Worm (Caenorhabditis elegans) whole organism, L2 larva: ENCODE results near the gene oac-50.
A peak's percentile ranks its signal among the peaks of the same experiment; 100 is the strongest.

Source experiments
- C34F6.9 ChIP-seq: fragments of 150-350 bp; optimal IDR thresholded peaks from 2 replicates; lab custom pipeline; 2014; ENCODE audit warnings: missing biosample characterization, missing genetic modification characterization
- F13H6.1 ChIP-seq: sonication (generic microtip); optimal IDR thresholded peaks from 2 replicates; lab custom pipeline; 2016; ENCODE audit warnings: missing genetic modification characterization, missing compliant biosample characterization
- Y55F3AM.14 ChIP-seq: fragments of 200-800 bp; sonication (Bioruptor generic); optimal IDR thresholded peaks from 2 replicates; lab custom pipeline; 2018; ENCODE audit warnings: mild to moderate bottlenecking, missing genetic modification characterization, missing compliant biosample characterization
- ZK546.5 ChIP-seq: sonication (generic microtip); optimal IDR thresholded peaks from 2 replicates; lab custom pipeline; 2017; ENCODE audit warnings: missing biosample characterization, missing genetic modification characterization
- alr-1 ChIP-seq: fragments of 150-350 bp; optimal IDR thresholded peaks from 2 replicates; lab custom pipeline; 2014; ENCODE audit warnings: missing biosample characterization, missing genetic modification characterization
- aly-2 ChIP-seq: fragments of 150-350 bp; optimal IDR thresholded peaks from 2 replicates; lab custom pipeline; 2014; ENCODE audit warnings: missing biosample characterization, missing genetic modification characterization
- ama-1 ChIP-seq: fragments of 150-350 bp; optimal IDR thresholded peaks from 2 replicates; lab custom pipeline; 2018; ENCODE audit warnings: inconsistent platforms
- blmp-1 ChIP-seq: sonication (generic microtip); optimal IDR thresholded peaks from 2 replicates; lab custom pipeline; 2017; ENCODE audit warnings: missing genetic modification characterization, mild to moderate bottlenecking, missing compliant biosample characterization, antibody characterized with exemption, moderate library complexity; ENCODE audit not compliant: insufficient read depth
- ceh-16 ChIP-seq: fragments of 150-350 bp; optimal IDR thresholded peaks from 2 replicates; lab custom pipeline; 2014; ENCODE audit warnings: missing biosample characterization, missing genetic modification characterization
- ceh-82 ChIP-seq: fragments of 150-350 bp; optimal IDR thresholded peaks from 2 replicates; lab custom pipeline; 2014; ENCODE audit warnings: missing biosample characterization, missing genetic modification characterization
- crh-2 ChIP-seq: sonication (generic microtip); optimal IDR thresholded peaks from 2 replicates; lab custom pipeline; 2017; ENCODE audit warnings: missing biosample characterization, missing genetic modification characterization
- dmd-4 ChIP-seq: sonication (generic microtip); optimal IDR thresholded peaks from 2 replicates; lab custom pipeline; 2017; ENCODE audit warnings: missing biosample characterization, missing genetic modification characterization
- egl-27 ChIP-seq: sonication (generic microtip); optimal IDR thresholded peaks from 3 replicates; lab custom pipeline; 2017; ENCODE audit warnings: missing biosample characterization, missing genetic modification reagents, missing genetic modification characterization
- elt-3 ChIP-seq: sonication (generic microtip); optimal IDR thresholded peaks from 2 replicates; lab custom pipeline; 2017; ENCODE audit warnings: missing biosample characterization, missing genetic modification characterization
- fos-1 ChIP-seq: fragments of 150-350 bp; optimal IDR thresholded peaks from 2 replicates; lab custom pipeline; 2014; ENCODE audit warnings: missing biosample characterization, missing genetic modification characterization
- gmeb-1 ChIP-seq: fragments of 150-350 bp; optimal IDR thresholded peaks from 2 replicates; lab custom pipeline; 2014; ENCODE audit warnings: missing biosample characterization, missing genetic modification characterization
- lin-11 ChIP-seq: fragments of 150-350 bp; sonication (generic microtip); optimal IDR thresholded peaks from 2 replicates; lab custom pipeline; 2014; ENCODE audit warnings: missing biosample characterization, missing genetic modification characterization, inconsistent platforms, mixed read lengths
- lin-13 ChIP-seq: fragments of 150-350 bp; optimal IDR thresholded peaks from 2 replicates; lab custom pipeline; 2014; ENCODE audit warnings: missing biosample characterization, missing genetic modification reagents, missing genetic modification characterization
- lsy-2 ChIP-seq, 2 experiments: fragments of 150-350 bp in 1 of 2; sonication (generic microtip) in 1 of 2; optimal IDR thresholded peaks; 2 replicates each; lab custom pipeline; 2014 to 2017; ENCODE audit warnings: missing biosample characterization in 2 of 2, missing genetic modification characterization in 2 of 2
- mab-5 ChIP-seq: fragments of 150-350 bp; optimal IDR thresholded peaks from 2 replicates; lab custom pipeline; 2014; ENCODE audit warnings: missing biosample characterization, missing genetic modification characterization
- mbf-1 ChIP-seq: sonication (generic microtip); optimal IDR thresholded peaks from 2 replicates; lab custom pipeline; 2017; ENCODE audit warnings: missing biosample characterization, missing genetic modification characterization
- mdl-1 ChIP-seq, 2 experiments: fragments of 150-350 bp in 1 of 2; sonication (generic microtip) in 1 of 2; optimal IDR thresholded peaks; 2 replicates each; lab custom pipeline; 2017; ENCODE audit warnings: missing biosample characterization in 2 of 2, missing genetic modification characterization in 2 of 2
- nhr-10 ChIP-seq: sonication (generic microtip); optimal IDR thresholded peaks from 2 replicates; lab custom pipeline; 2017; ENCODE audit warnings: missing biosample characterization, missing genetic modification characterization
- nhr-11 ChIP-seq: fragments of 150-350 bp; optimal IDR thresholded peaks from 2 replicates; lab custom pipeline; 2014; ENCODE audit warnings: missing biosample characterization, missing genetic modification characterization
- nhr-12 ChIP-seq: fragments of 150-350 bp; optimal IDR thresholded peaks from 2 replicates; lab custom pipeline; 2014; ENCODE audit warnings: missing biosample characterization, missing genetic modification characterization
- nhr-129 ChIP-seq: fragments of 150-350 bp; optimal IDR thresholded peaks from 2 replicates; lab custom pipeline; 2014; ENCODE audit warnings: missing biosample characterization, missing genetic modification characterization
- nhr-21 ChIP-seq: fragments of 150-350 bp; optimal IDR thresholded peaks from 2 replicates; lab custom pipeline; 2014; ENCODE audit warnings: missing biosample characterization, missing genetic modification characterization
- nhr-237 ChIP-seq: fragments of 150-350 bp; optimal IDR thresholded peaks from 2 replicates; lab custom pipeline; 2014; ENCODE audit warnings: missing biosample characterization, missing genetic modification characterization
- nhr-25 ChIP-seq: fragments of 150-350 bp; sonication (generic microtip); optimal IDR thresholded peaks from 3 replicates; lab custom pipeline; 2014; ENCODE audit warnings: missing biosample characterization, missing genetic modification characterization
- nhr-6 ChIP-seq: fragments of 150-350 bp; optimal IDR thresholded peaks from 2 replicates; lab custom pipeline; 2014; ENCODE audit warnings: missing biosample characterization, missing genetic modification characterization
- peb-1 ChIP-seq: fragments of 150-350 bp; optimal IDR thresholded peaks from 2 replicates; lab custom pipeline; 2014; ENCODE audit warnings: missing biosample characterization, missing genetic modification characterization
- skn-1 ChIP-seq: sonication (generic microtip); optimal IDR thresholded peaks from 2 replicates; lab custom pipeline; 2017; ENCODE audit warnings: missing biosample characterization, missing genetic modification characterization
- sma-3 ChIP-seq: sonication (generic microtip); optimal IDR thresholded peaks from 2 replicates; lab custom pipeline; 2016; ENCODE audit warnings: missing genetic modification reagents, missing genetic modification characterization, missing compliant biosample characterization
- sma-9 ChIP-seq, 2 experiments: fragments of 150-350 bp in 1 of 2; sonication (generic microtip) in 1 of 2; optimal IDR thresholded peaks; 2 replicates each; lab custom pipeline; 2014 to 2016; ENCODE audit warnings: missing genetic modification characterization in 2 of 2, mild to moderate bottlenecking in 1 of 2, missing biosample characterization in 1 of 2, missing compliant biosample characterization in 1 of 2, missing genetic modification reagents in 1 of 2, moderate library complexity in 1 of 2
- snpc-4 ChIP-seq: fragments of 150-350 bp; optimal IDR thresholded peaks from 2 replicates; lab custom pipeline; 2014; ENCODE audit warnings: missing biosample characterization, missing genetic modification characterization
- unc-39 ChIP-seq: fragments of 150-350 bp; optimal IDR thresholded peaks from 2 replicates; lab custom pipeline; 2014; ENCODE audit warnings: missing biosample characterization, missing genetic modification characterization
- unc-55 ChIP-seq: fragments of 150-350 bp; sonication (generic microtip); optimal IDR thresholded peaks from 3 replicates; lab custom pipeline; 2014; ENCODE audit warnings: missing biosample characterization, missing genetic modification reagents, missing genetic modification characterization
- unc-62 ChIP-seq: fragments of 150-350 bp; optimal IDR thresholded peaks from 2 replicates; lab custom pipeline; 2014; ENCODE audit warnings: missing biosample characterization, missing genetic modification reagents, missing genetic modification characterization
- zag-1 ChIP-seq: fragments of 150-350 bp; optimal IDR thresholded peaks from 2 replicates; lab custom pipeline; 2014; ENCODE audit warnings: missing biosample characterization, missing genetic modification characterization
- ztf-1 ChIP-seq: fragments of 200-800 bp; sonication (Bioruptor generic); conservative IDR thresholded peaks from 2 replicates; pipeline ENCODE4 v1.3.6; 2022; ENCODE audit warnings: missing genetic modification characterization, missing compliant biosample characterization
- ztf-4 ChIP-seq: fragments of 150-350 bp; optimal IDR thresholded peaks from 2 replicates; lab custom pipeline; 2014; ENCODE audit warnings: missing biosample characterization, missing genetic modification characterization

Gene oac-50

DNA sequence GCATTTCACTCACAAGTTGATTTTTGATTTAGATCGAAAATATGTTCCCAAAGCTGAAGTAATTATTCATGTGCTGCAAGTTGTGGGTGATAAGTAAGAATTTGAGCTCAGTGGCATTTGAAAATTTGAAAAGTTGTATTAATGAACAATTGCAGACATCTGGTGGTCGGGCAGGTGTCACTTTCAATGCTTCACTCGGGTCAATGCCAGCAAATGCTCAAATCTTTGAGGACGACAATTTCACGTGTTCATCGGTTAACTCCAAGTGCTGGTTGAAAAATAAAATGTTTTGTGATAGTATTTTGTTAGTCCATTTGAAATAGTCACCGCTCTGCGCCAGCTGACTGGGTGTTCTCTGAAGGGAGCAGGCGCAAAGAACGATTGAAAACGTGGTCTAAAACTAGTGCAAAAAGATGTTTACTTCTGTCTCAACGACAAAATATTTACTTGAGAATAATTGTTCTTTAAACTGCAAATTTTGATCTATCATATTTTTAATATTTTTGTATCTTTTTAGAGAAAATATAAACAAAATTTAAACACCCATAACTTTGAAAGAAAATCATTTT lies 20.8 kb upstream of the oac-50 start (continued):
- TF ChIP-seq ama-1 (lab: Kevin White, UChicago) (peak; percentile 46), blmp-1 (no peak), peb-1 (tag; lab: Kevin White, UChicago) (no peak), F13H6.1 (peak; percentile 75)

DNA sequence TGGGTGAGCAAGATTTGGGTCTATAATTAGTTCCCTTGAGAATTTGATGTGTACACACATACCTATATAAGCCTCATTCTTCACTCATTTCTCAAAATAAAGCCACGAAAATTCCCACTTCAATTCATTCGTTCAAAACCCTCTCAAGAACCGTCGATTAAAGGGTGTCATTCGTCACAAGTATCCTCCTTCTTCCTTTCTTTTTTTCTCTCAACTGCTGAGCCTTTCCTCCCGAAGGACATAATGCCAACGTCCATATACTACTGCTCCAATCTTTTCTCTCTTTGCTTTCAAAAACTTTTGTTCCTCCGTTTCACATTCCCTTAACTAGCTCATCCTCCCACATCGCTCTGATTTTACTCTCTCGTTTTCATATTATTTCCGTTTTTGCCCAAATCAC lies 18.9 kb upstream of the oac-50 start, which contains the start of gene T27E4.1:
T27E4.1 (plus strand) TSS at position 137 of the 400 bp plus-strand sequence.
- TF ChIP-seq sma-9 (GFP tag; optimal IDR thresholded peaks at IDR 0.05; lab: Kevin White, UChicago): peak; percentile 28
- TF ChIP-seq sma-9 (tag; optimal IDR thresholded peaks at IDR 0.05; lab: Kevin White, UChicago): no peak
- peak; percentile 24 for TF ChIP-seq nhr-129 (tag; lab: Kevin White, UChicago)
- no peak for TF ChIP-seq aly-2
- TF ChIP-seq blmp-1: no peak
- TF ChIP-seq alr-1 (tag; lab: Kevin White, UChicago): no peak
- TF ChIP-seq nhr-237 (tag; lab: Kevin White, UChicago): no peak
- no peak for TF ChIP-seq snpc-4 (tag; lab: Kevin White, UChicago)
- peak; percentile 53 for TF ChIP-seq unc-55 (GFP tag; lab: Kevin White, UChicago)
- no peak for TF ChIP-seq nhr-6
- no peak for TF ChIP-seq lin-13 (GFP tag; lab: Kevin White, UChicago)
- TF ChIP-seq nhr-25 (tag; lab: Kevin White, UChicago): no peak
- no peak for TF ChIP-seq F13H6.1
- TF ChIP-seq mab-5 (tag; lab: Kevin White, UChicago): no peak
- no peak for TF ChIP-seq ztf-1
- no peak for TF ChIP-seq unc-39 (tag; lab: Kevin White, UChicago)
- TF ChIP-seq nhr-12: no peak
- TF ChIP-seq C34F6.9 (tag; lab: Kevin White, UChicago): peak; percentile 40
- TF ChIP-seq lin-11 (tag; lab: Kevin White, UChicago): no peak
- TF ChIP-seq dmd-4 (tag; lab: Kevin White, UChicago): no peak
- TF ChIP-seq ztf-4 (tag; lab: Kevin White, UChicago): no peak
- no peak for TF ChIP-seq mbf-1 (tag; lab: Kevin White, UChicago)
- TF ChIP-seq unc-62 (GFP tag; lab: Kevin White, UChicago): no peak
- no peak for TF ChIP-seq ceh-16 (tag; lab: Kevin White, UChicago)
- TF ChIP-seq sma-3: no peak
- no peak for TF ChIP-seq peb-1 (tag; lab: Kevin White, UChicago)
- TF ChIP-seq elt-3: no peak
- TF ChIP-seq Y55F3AM.14 (GFP tag; lab: Kevin White, UChicago): no peak
- peak in 1 of 2 experiments; percentile 4 for TF ChIP-seq lsy-2 (tag; optimal IDR thresholded peaks at IDR 0.05; lab: Kevin White, UChicago)
- peak; percentile 53 for TF ChIP-seq zag-1
- TF ChIP-seq nhr-21 (tag; lab: Kevin White, UChicago): no peak
- TF ChIP-seq, all 48 proteins: peak for 6

DNA sequence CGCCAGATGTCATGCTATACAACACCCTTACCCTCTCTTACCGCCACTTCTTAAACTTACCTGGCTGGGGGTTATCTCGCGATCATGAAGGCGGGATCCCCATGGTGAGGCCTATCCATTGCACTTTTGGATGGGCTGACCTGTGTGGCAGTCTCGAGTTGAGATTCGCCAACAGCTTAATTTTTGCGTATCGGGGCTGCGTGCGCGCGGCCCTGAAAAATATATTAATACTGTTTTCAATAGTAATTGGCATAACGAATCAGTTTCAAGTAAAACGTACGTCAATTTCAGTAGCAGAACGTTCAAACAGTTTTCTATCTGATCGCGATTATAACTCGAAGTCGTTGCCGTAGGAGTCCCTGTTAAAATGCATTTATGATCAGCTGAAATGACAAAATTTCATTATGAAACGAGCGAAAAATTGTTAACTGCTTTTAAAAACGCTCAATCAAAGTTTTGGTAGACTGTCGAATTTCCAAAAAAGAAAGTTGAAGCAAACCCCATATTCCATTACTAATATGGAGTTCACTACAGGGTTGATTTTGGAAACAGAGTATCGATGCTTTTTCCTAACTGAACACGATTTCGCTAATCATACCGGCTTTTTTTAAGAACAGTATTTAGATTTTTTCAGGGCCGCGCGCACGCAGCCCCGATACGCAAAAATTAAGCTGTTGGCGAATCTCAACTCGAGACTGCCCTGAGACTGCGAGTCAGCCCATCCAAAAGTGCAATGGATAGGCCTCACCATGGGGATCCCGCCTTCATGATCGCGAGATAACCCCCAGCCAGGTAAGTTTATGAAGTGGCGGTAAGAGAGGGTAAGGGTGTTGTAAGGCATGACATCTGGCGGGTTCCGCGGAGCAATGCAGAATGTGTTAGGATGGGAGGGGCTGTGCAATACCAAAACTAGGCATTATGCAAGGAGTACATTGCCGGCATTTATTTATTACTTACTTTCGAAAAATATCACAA lies 17.8 kb upstream of the oac-50 start:
- TF ChIP-seq snpc-4 (tag; lab: Kevin White, UChicago): peak; percentile 18

DNA sequence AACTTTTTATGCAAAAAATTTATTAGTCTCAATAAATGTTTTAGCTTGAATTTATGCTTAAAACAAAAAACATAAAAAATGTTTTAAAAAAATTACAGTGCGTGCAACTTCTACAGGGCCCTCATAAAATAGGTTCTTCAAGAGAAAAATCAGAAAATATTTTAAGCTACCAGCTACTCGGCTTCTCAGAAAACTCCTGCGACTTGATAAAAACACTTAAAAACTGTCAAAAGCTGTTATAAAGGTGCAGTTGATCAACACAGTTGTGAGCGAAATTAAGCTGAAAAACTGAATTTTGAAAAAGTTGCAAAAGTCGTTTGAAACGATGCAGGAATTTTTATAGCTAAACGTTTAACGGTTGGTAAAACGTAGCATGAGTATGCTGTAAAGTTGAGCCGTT lies 15.4 kb upstream of the oac-50 start:
- TF ChIP-seq nhr-21 (tag; lab: Kevin White, UChicago): no peak
- peak; percentile 96 for TF ChIP-seq ama-1 (lab: Kevin White, UChicago)
- TF ChIP-seq C34F6.9 (tag; lab: Kevin White, UChicago): peak; percentile 47
- TF ChIP-seq, all 48 proteins: peak for 2

DNA sequence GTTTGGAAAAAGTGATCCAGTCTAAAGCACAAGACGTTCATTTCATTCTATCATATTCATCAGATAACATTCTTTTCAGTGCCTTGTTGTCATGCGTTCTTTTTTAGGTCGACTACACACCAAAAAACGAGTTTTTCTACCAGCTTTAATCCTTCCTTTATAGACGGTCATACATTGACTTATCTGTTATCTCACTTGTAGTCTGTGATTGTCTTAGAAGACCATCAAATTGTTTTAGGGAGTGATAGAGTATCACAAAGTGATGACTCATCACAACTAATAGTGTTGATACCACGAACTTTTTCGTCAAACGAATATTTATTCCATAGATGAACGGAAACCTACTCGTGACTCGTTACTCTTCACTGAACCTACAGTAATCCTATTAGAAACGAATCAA lies 12.5 kb upstream of the oac-50 start:
- TF ChIP-seq ZK546.5 (tag; lab: Kevin White, UChicago) (no peak), dmd-4 (tag; lab: Kevin White, UChicago) (no peak), ztf-4 (tag; lab: Kevin White, UChicago) (no peak), peb-1 (tag; lab: Kevin White, UChicago) (no peak), unc-55 (GFP tag; lab: Kevin White, UChicago) (no peak), sma-9 (GFP tag; optimal IDR thresholded peaks at IDR 0.05; lab: Kevin White, UChicago) (peak; percentile 56), sma-9 (tag; optimal IDR thresholded peaks at IDR 0.05; lab: Kevin White, UChicago) (no peak), nhr-11 (no peak), nhr-25 (tag; lab: Kevin White, UChicago) (peak; percentile 63), lin-11 (tag; lab: Kevin White, UChicago) (no peak), fos-1 (tag; lab: Kevin White, UChicago) (peak; percentile 76), skn-1 (tag; lab: Kevin White, UChicago) (no peak), mdl-1 (tag; optimal IDR thresholded peaks at IDR 0.05; lab: Kevin White, UChicago) (peak in 1 of 2 experiments; percentile 7), crh-2 (peak; percentile 16), mbf-1 (tag; lab: Kevin White, UChicago) (no peak), sma-3 (peak; percentile 92), ceh-82 (tag; lab: Kevin White, UChicago) (no peak), egl-27 (tag; lab: Kevin White, UChicago) (peak; percentile 24), gmeb-1 (tag; lab: Kevin White, UChicago) (no peak), nhr-10 (tag; lab: Kevin White, UChicago) (no peak), nhr-21 (tag; lab: Kevin White, UChicago) (peak; percentile 71), blmp-1 (no peak)
- TF ChIP-seq, all 48 proteins: peak for 8
